Fruit fly (Drosophila melanogaster): ENCODE data around the gene CG31301.

- TF ChIP-seq bab2 (GFP tag; optimal IDR thresholded peaks at IDR 0.05): no peak
- no peak for TF ChIP-seq ewg (GFP tag; optimal IDR thresholded peaks at IDR 0.05)
- TF ChIP-seq Sox102F (GFP tag; optimal IDR thresholded peaks at IDR 0.05): no peak
- no peak for TF ChIP-seq Aef1 (GFP tag; IDR thresholded peaks at IDR 0.05)
- TF ChIP-seq sug (tag; optimal IDR thresholded peaks at IDR 0.05): no peak
- no peak for TF ChIP-seq CG11695 (GFP tag; IDR thresholded peaks at IDR 0.05)
- no peak for TF ChIP-seq da (GFP tag; optimal IDR thresholded peaks at IDR 0.05)
- TF ChIP-seq Hr3 (GFP tag; optimal IDR thresholded peaks at IDR 0.05): no peak
- no peak for TF ChIP-seq dan (GFP tag; IDR thresholded peaks at IDR 0.05)
- no peak for TF ChIP-seq Trl (optimal IDR thresholded peaks at IDR 0.05)
- no peak for TF ChIP-seq Trl (GFP tag; optimal IDR thresholded peaks at IDR 0.05)
Observed at dm6 chr3R:15328083-15328779, 17.8 kb upstream of the CG31301 start, which contains the start of the genes CG6236 and ea.
